Worm (Caenorhabditis elegans): ENCODE measurements around the gene plpp-1.2.

DNA sequence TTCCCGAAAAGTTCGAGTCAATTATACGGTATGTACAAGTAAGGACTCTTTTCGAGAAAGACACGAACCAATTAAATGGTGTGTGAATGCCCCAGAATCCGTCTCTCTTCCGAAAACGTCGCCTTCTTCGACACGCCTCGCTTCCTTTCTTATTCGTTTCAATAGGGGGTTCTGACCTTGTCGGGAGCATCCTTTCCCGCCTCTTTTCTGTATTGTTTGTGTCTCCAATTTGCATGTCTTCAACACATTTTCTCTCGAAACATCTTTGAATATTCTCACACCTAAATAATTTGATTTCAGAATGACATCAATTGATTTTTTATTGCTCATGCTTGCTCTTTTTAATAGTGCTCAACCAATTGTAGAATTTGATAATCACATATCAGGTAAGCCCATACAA lies 44.1 kb upstream of the plpp-1.2 start, which contains the start of gene cutl-16:
- TF ChIP-seq unc-62 (GFP tag; optimal IDR thresholded peaks at IDR 0.05): no peak
- TF ChIP-seq ets-4 (GFP tag; optimal IDR thresholded peaks at IDR 0.05): no peak
- no peak for TF ChIP-seq cebp-2 (GFP tag; IDR thresholded peaks at IDR 0.05)
- no peak for TF ChIP-seq bed-2 (GFP tag; IDR thresholded peaks at IDR 0.05)
- TF ChIP-seq sdz-38 (tag; optimal IDR thresholded peaks at IDR 0.05): no peak
